Fruit fly (Drosophila melanogaster): Measurements from ENCODE around the gene Pli.

Gene Pli

dm6 chr3R:23818879-23819408 is 70.9 kb downstream of the Pli start, which contains the start of the genes CG33111 and eIF4G2 (continued):
- TF ChIP-seq CG2116 (GFP tag; optimal IDR thresholded peaks at IDR 0.05) (peak; percentile 83), Atf6 (GFP tag; IDR thresholded peaks at IDR 0.05) (0 out of 2 replicates have a peak, but pooled peaks have one; percentile 46), CG2120 (GFP tag; optimal IDR thresholded peaks at IDR 0.05) (peak; percentile 44), Antp (GFP tag; optimal IDR thresholded peaks at IDR 0.05) (peak; percentile 41), CG6683 (GFP tag; optimal IDR thresholded peaks at IDR 0.05) (no peak), CG6654 (GFP tag; optimal IDR thresholded peaks at IDR 0.05) (no peak), CG32772 (GFP tag; IDR thresholded peaks at IDR 0.05) (no peak), CG7745 (tag; optimal IDR thresholded peaks at IDR 0.05) (no peak), CG14441 (GFP tag; IDR thresholded peaks at IDR 0.05) (0 out of 2 replicates have a peak, but pooled peaks have one; percentile 20), chm (GFP tag; IDR thresholded peaks at IDR 0.05) (peak; percentile 78), CG1647 (GFP tag; optimal IDR thresholded peaks at IDR 0.05) (no peak), NfI (GFP tag; optimal IDR thresholded peaks at IDR 0.05) (peak; percentile 6), chn (GFP tag; optimal IDR thresholded peaks at IDR 0.05) (peak; percentile 15), CG8089 (GFP tag; optimal IDR thresholded peaks at IDR 0.05) (peak; percentile 34), Oaz (GFP tag; IDR thresholded peaks at IDR 0.05) (no peak), Doc3 (GFP tag; IDR thresholded peaks at IDR 0.05; ENCODE audit: partially characterized antibody) (peak; percentile 62), Asciz (GFP tag; optimal IDR thresholded peaks at IDR 0.05) (peak; percentile 43), Nf-YC (tag; optimal IDR thresholded peaks at IDR 0.05) (peak; percentile 58), pita (GFP tag; optimal IDR thresholded peaks at IDR 0.05) (peak; percentile 90), ken (GFP tag; IDR thresholded peaks at IDR 0.05) (peak; percentile 57; the same call in 1 of the 3 replicates), fru (optimal IDR thresholded peaks at IDR 0.05) (no peak), pho (GFP tag; optimal IDR thresholded peaks at IDR 0.05) (peak; percentile 48), chinmo (GFP tag; IDR thresholded peaks at IDR 0.05; ENCODE audit: partially characterized antibody) (peak; percentile 94; the same call in 3 of the 4 replicates), Xrp1 (GFP tag; IDR thresholded peaks at IDR 0.05) (peak; percentile 38; the same call in 1 of the 2 replicates), mam (GFP tag; optimal IDR thresholded peaks at IDR 0.05) (peak; percentile 51), repo (GFP tag; optimal IDR thresholded peaks at IDR 0.05) (peak; percentile 14), CG9797 (GFP tag; optimal IDR thresholded peaks at IDR 0.05) (peak; percentile 97), CG10979 (tag; optimal IDR thresholded peaks at IDR 0.05) (peak; percentile 22), HmgZ (tag; optimal IDR thresholded peaks at IDR 0.05) (peak; percentile 74), ind (GFP tag; optimal IDR thresholded peaks at IDR 0.05) (no peak), CG15696 (tag; optimal IDR thresholded peaks at IDR 0.05) (peak; percentile 24), CG12769 (tag; optimal IDR thresholded peaks at IDR 0.05) (peak; percentile 100), ewg (GFP tag; optimal IDR thresholded peaks at IDR 0.05) (peak; percentile 98), hth (optimal IDR thresholded peaks at IDR 0.05) (no peak), HLH4C (GFP tag; IDR thresholded peaks at IDR 0.05; ENCODE audit: partially characterized antibody) (peak; percentile 70), CG11398 (GFP tag; optimal IDR thresholded peaks at IDR 0.05) (no peak), Dll (GFP tag; IDR thresholded peaks at IDR 0.05; ENCODE audit: partially characterized antibody) (peak; percentile 75), Dbx (GFP tag; IDR thresholded peaks at IDR 0.05) (peak; percentile 27; the same call in 1 of the 3 replicates), CG9932 (GFP tag; IDR thresholded peaks at IDR 0.05) (peak; percentile 64), Mad (GFP tag; optimal IDR thresholded peaks at IDR 0.05) (peak; percentile 42), sd (tag; optimal IDR thresholded peaks at IDR 0.05) (peak; percentile 71), nerfin-2 (GFP tag; IDR thresholded peaks at IDR 0.05; ENCODE audit: partially characterized antibody) (peak; percentile 57), HmgD (GFP tag; optimal IDR thresholded peaks at IDR 0.05) (peak; percentile 43), Scr (GFP tag; IDR thresholded peaks at IDR 0.05; ENCODE audit: partially characterized antibody) (peak; percentile 75), Bdp1 (GFP tag; optimal IDR thresholded peaks at IDR 0.05) (peak; percentile 14), ara (GFP tag; IDR thresholded peaks at IDR 0.05) (no peak), jigr1 (GFP tag; IDR thresholded peaks at IDR 0.05) (no peak), CG12391 (tag; optimal IDR thresholded peaks at IDR 0.05) (peak; percentile 50), sim (GFP tag; IDR thresholded peaks at IDR 0.05) (no peak), CG7357 (GFP tag; IDR thresholded peaks at IDR 0.05) (no peak), CG16779 (GFP tag; IDR thresholded peaks at IDR 0.05) (no peak)

Data from whole organism, embryonic.